Worm (Caenorhabditis elegans): Measurements from ENCODE around the gene W08F4.12.
A peak's percentile ranks its signal among the peaks of the same experiment; 100 is the strongest.

W08F4.12 gene

DNA sequence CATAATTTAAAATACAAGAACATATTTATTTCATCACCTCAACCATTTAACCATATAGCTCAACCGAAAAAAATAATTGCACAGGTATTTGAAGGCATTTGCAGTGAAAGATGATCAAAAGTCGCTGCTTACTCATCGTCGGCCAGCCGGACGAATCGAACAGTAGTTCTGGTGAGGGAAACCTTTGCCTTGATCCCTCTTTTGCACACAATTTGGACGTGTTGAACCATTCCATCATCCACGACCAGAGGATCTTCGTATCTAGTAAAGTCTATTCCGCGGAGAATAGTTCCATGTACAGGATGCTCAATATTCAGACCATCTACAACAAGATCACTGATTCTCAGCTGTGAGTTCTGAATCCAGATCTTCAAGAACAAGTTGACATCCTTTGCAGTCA, 2.2 kb downstream of the W08F4.12 start:
- no peak for TF ChIP-seq nhr-90 (tag; optimal IDR thresholded peaks at IDR 0.05; ENCODE audit: poor library complexity)
- TF ChIP-seq snpc-4 (tag; optimal IDR thresholded peaks at IDR 0.05) = no peak
- TF ChIP-seq sup-37 (GFP tag; optimal IDR thresholded peaks at IDR 0.05) = no peak
- no peak for TF ChIP-seq blmp-1 (tag; optimal IDR thresholded peaks at IDR 0.05)
- no peak for TF ChIP-seq nhr-76 (tag; optimal IDR thresholded peaks at IDR 0.05)
- no peak for TF ChIP-seq efl-3 (GFP tag; optimal IDR thresholded peaks at IDR 0.05)
- TF ChIP-seq ama-1 (optimal IDR thresholded peaks at IDR 0.05) = no peak
- no peak for TF ChIP-seq egl-27 (tag; optimal IDR thresholded peaks at IDR 0.05)

DNA sequence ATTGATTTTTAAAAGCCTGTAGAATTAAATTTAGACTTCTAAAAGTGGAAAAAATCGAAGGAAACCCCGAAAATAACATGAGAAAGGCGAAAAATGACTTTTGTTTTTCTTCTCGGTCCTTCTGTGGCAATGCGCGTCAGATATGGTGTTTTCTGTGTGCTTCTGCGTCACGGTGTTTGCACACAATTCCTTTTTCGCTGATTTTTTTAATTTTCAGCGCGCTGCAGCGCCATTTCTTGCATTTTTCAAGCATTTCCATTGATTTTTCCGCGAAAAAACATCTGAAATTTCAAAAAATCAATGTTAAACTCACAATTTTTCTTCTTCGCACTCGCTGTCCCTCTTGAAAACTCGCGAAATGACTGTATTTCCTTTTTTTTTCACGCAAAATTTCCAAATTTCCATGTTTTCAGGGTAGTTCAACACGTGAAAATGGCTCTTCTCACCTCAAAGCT, 4.0 kb downstream of the W08F4.12 start, which contains the start of the genes cdc-37 and W08F4.3:
Gene cdc-37 (minus strand): TSS at position 405 of the 455 bp plus-strand sequence.
Gene W08F4.3 (plus strand): TSS at position 414 of the 455 bp plus-strand sequence.
- TF ChIP-seq mep-1 (tag; optimal IDR thresholded peaks at IDR 0.05) (peak; percentile 7), nhr-47 (tag; optimal IDR thresholded peaks at IDR 0.05) (peak; percentile 5), dsc-1 (tag; optimal IDR thresholded peaks at IDR 0.05) (peak; percentile 12), mab-9 (GFP tag; IDR thresholded peaks at IDR 0.05) (no peak), efl-1 (optimal IDR thresholded peaks at IDR 0.05) (peak; percentile 48 to 67), efl-1 (GFP tag; optimal IDR thresholded peaks at IDR 0.05 in 1 of 2) (peak; percentile 62 to 94), C04F5.9 (tag; optimal IDR thresholded peaks at IDR 0.05) (no peak), snu-23 (GFP tag; optimal IDR thresholded peaks at IDR 0.05) (peak; percentile 21), unc-30 (tag; optimal IDR thresholded peaks at IDR 0.05) (no peak), unc-130 (tag; optimal IDR thresholded peaks at IDR 0.05) (no peak), dpl-1 (GFP tag; optimal IDR thresholded peaks at IDR 0.05) (peak in 2 of 3 experiments; percentile 44 to 50), rnt-1 (tag; optimal IDR thresholded peaks at IDR 0.05) (peak; percentile 46), nhr-85 (tag) (peak; percentile 17), lin-35 (GFP tag; optimal IDR thresholded peaks at IDR 0.05) (peak; percentile 39 to 48), F16B12.6 (tag; optimal IDR thresholded peaks at IDR 0.05) (peak; percentile 94), ceh-82 (tag; optimal IDR thresholded peaks at IDR 0.05) (peak in 1 of 3 experiments; percentile 23), fos-1 (tag; optimal IDR thresholded peaks at IDR 0.05) (peak; percentile 24)

DNA sequence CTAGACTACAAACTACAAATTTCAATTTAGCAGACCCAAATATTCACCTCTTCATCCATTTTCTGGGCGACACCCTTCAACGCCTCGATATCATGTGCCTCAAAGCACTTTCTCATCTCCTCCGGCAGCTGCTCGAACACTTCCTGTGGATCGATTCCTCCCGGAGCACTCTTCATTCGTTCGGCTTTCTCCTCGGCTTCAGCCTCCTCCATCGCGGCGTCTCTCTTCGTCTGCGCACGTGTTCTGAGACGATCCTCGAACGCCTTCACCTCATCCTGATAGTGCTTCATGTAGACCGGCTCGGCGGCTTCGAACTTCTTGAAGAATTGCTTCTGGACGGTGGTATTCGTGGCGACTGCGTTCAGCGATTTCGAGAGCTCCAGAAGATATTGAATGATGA, 5.4 kb downstream of the W08F4.12 start:
- TF ChIP-seq elt-2 (tag; optimal IDR thresholded peaks at IDR 0.05) = no peak
- TF ChIP-seq isw-1 (GFP tag; IDR thresholded peaks at IDR 0.05) = no peak
- TF ChIP-seq efl-3 (GFP tag; optimal IDR thresholded peaks at IDR 0.05) = no peak
- no peak for TF ChIP-seq snu-23 (GFP tag; optimal IDR thresholded peaks at IDR 0.05)
- no peak for TF ChIP-seq skn-1 (tag; optimal IDR thresholded peaks at IDR 0.05)
- no peak for TF ChIP-seq efl-1 (optimal IDR thresholded peaks at IDR 0.05)
- peak in 1 of 2 experiments; percentile 89 for TF ChIP-seq efl-1 (GFP tag; optimal IDR thresholded peaks at IDR 0.05 in 1 of 2)
- no peak for TF ChIP-seq irx-1 (tag; optimal IDR thresholded peaks at IDR 0.05)

DNA sequence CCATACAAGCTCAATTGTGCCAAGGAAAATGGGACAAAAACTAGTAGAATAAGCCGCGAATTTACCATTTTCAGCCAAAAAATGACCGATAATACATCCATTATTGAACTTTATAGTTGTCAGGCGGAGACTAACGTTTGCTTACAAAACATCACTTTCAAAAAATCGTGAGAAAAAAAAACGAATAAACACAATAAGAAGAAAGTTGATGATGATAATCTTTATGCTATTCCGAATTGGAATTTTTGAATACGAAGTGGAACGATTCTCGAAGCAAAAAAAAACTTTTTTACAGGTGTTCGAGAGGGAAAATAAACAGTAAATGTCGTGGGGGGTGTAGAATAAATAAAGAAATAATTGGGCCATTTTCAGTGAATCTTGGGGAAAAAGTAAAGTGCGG, 6.6 kb downstream of the W08F4.12 start, which contains the start of gene W08F4.7:
Gene W08F4.7 (minus strand): TSS at position 101 of the 400 bp plus-strand sequence.
- TF ChIP-seq hpl-2 (GFP tag; optimal IDR thresholded peaks at IDR 0.05) (no peak), nhr-85 (tag) (peak; percentile 8), nhr-11 (tag; optimal IDR thresholded peaks at IDR 0.05) (no peak), fkh-10 (GFP tag; optimal IDR thresholded peaks at IDR 0.05) (no peak)

DNA sequence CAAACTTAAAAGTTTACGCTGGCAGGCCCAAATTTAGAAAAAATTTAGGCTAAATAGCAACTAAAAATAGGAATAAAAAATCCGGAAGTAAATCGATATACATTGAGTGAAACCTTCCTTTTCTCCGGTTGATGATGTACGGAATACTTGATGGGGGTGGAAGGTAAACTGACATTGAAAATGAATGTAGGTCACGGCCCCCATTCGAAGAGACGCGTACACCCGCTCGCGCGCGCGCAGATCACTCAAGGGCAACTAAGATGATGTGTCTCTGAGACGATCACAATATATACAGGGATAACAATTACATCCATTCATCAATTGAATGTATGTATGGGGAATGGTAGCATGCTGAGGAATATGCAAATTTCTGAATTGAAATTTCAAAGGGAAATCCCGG, 10.2 kb downstream of the W08F4.12 start:
- TF ChIP-seq mdl-1 (tag; optimal IDR thresholded peaks at IDR 0.05) (no peak), fkh-10 (GFP tag; optimal IDR thresholded peaks at IDR 0.05) (no peak), pqm-1 (tag; optimal IDR thresholded peaks at IDR 0.05) (no peak), elt-2 (tag; optimal IDR thresholded peaks at IDR 0.05) (no peak), isw-1 (GFP tag; IDR thresholded peaks at IDR 0.05) (no peak), blmp-1 (tag; optimal IDR thresholded peaks at IDR 0.05) (peak; percentile 90), dpl-1 (GFP tag; optimal IDR thresholded peaks at IDR 0.05) (no peak), lir-3 (tag; optimal IDR thresholded peaks at IDR 0.05; ENCODE audit: poor library complexity) (no peak), nhr-85 (tag) (peak; percentile 81)
